Worm (Caenorhabditis elegans): ENCODE data around the gene F54B8.4.

The F54B8.4 gene

ce11 chrV:15815962-15816432 is at the start of gene F54B8.4, which contains the start of gene fbxa-69:
Gene F54B8.4, plus strand, starts transcription at chrV:15816382.
Gene fbxa-69, minus strand, starts transcription at chrV:15815971.
- no peak for TF ChIP-seq ceh-13 (GFP tag; optimal IDR thresholded peaks at IDR 0.05)
- no peak for TF ChIP-seq B0310.2 (tag; optimal IDR thresholded peaks at IDR 0.05)
- TF ChIP-seq flt-1 (GFP tag; IDR thresholded peaks at IDR 0.05): no peak
- no peak for TF ChIP-seq tbx-11 (GFP tag; IDR thresholded peaks at IDR 0.05)
- TF ChIP-seq ama-1 (optimal IDR thresholded peaks at IDR 0.05): no peak
- TF ChIP-seq aly-1 (tag; optimal IDR thresholded peaks at IDR 0.05): no peak
- TF ChIP-seq tra-4 (tag; optimal IDR thresholded peaks at IDR 0.05): no peak
- TF ChIP-seq pes-1 (GFP tag; IDR thresholded peaks at IDR 0.05): no peak
- no peak for TF ChIP-seq ets-7 (tag; optimal IDR thresholded peaks at IDR 0.05)
- TF ChIP-seq F13C5.2 (tag; optimal IDR thresholded peaks at IDR 0.05): no peak
- TF ChIP-seq ceh-36 (tag; optimal IDR thresholded peaks at IDR 0.05): no peak
- TF ChIP-seq scrt-1 (GFP tag; IDR thresholded peaks at IDR 0.05): no peak

ce11 chrV:15767385-15767784 is 48.8 kb upstream of the F54B8.4 start:
- TF ChIP-seq flt-1 (GFP tag; IDR thresholded peaks at IDR 0.05) (peak; percentile 28; the same call in 1 of the 2 replicates), scrt-1 (GFP tag; IDR thresholded peaks at IDR 0.05) (peak; percentile 51; the same call in 1 of the 2 replicates), pes-1 (GFP tag; IDR thresholded peaks at IDR 0.05) (peak; percentile 73)

ce11 chrV:15769072-15769471 is 47.1 kb upstream of the F54B8.4 start, which contains the start of gene F57A10.4:
Gene F57A10.4, plus strand, starts transcription at chrV:15769438.
- TF ChIP-seq B0310.2 (tag; optimal IDR thresholded peaks at IDR 0.05) (no peak), flt-1 (GFP tag; IDR thresholded peaks at IDR 0.05) (no peak), ceh-36 (tag; optimal IDR thresholded peaks at IDR 0.05) (no peak), hmg-4 (GFP tag; optimal IDR thresholded peaks at IDR 0.05) (no peak), scrt-1 (GFP tag; IDR thresholded peaks at IDR 0.05) (no peak), ceh-13 (GFP tag; optimal IDR thresholded peaks at IDR 0.05) (no peak), tbx-37 (GFP tag; conservative IDR thresholded peaks at IDR 0.05) (no peak), ets-7 (tag; optimal IDR thresholded peaks at IDR 0.05) (no peak), sea-1 (GFP tag; conservative IDR thresholded peaks at IDR 0.05) (no peak), hnd-1 (tag; optimal IDR thresholded peaks at IDR 0.05) (no peak), tra-4 (tag; optimal IDR thresholded peaks at IDR 0.05) (no peak), F13C5.2 (tag; optimal IDR thresholded peaks at IDR 0.05) (no peak), aly-1 (tag; optimal IDR thresholded peaks at IDR 0.05) (no peak), hmbx-1 (tag; optimal IDR thresholded peaks at IDR 0.05) (no peak), tbx-11 (GFP tag; IDR thresholded peaks at IDR 0.05) (no peak), ama-1 (optimal IDR thresholded peaks at IDR 0.05) (no peak), pes-1 (GFP tag; IDR thresholded peaks at IDR 0.05) (no peak)

ce11 chrV:15773141-15773540 is 43.0 kb upstream of the F54B8.4 start, which contains the start of gene nhr-60:
Gene nhr-60, minus strand, starts transcription at chrV:15773241.
- TF ChIP-seq hmbx-1 (tag; optimal IDR thresholded peaks at IDR 0.05) (no peak), F13C5.2 (tag; optimal IDR thresholded peaks at IDR 0.05) (no peak)

ce11 chrV:15773941-15774340 is 42.2 kb upstream of the F54B8.4 start:
- TF ChIP-seq aly-1 (tag; optimal IDR thresholded peaks at IDR 0.05) (no peak), tbx-11 (GFP tag; IDR thresholded peaks at IDR 0.05) (no peak), scrt-1 (GFP tag; IDR thresholded peaks at IDR 0.05) (no peak), ceh-13 (GFP tag; optimal IDR thresholded peaks at IDR 0.05) (no peak), ets-7 (tag; optimal IDR thresholded peaks at IDR 0.05) (no peak), tra-4 (tag; optimal IDR thresholded peaks at IDR 0.05) (no peak), B0310.2 (tag; optimal IDR thresholded peaks at IDR 0.05) (no peak), F13C5.2 (tag; optimal IDR thresholded peaks at IDR 0.05) (no peak), ama-1 (optimal IDR thresholded peaks at IDR 0.05) (no peak), pes-1 (GFP tag; IDR thresholded peaks at IDR 0.05) (no peak)

ce11 chrV:15776651-15777050 is 39.5 kb upstream of the F54B8.4 start, which contains the start of gene nhr-283:
Gene nhr-283, minus strand, starts transcription at chrV:15776751.
- no peak for TF ChIP-seq B0310.2 (tag; optimal IDR thresholded peaks at IDR 0.05)
- no peak for TF ChIP-seq ceh-13 (GFP tag; optimal IDR thresholded peaks at IDR 0.05)
- TF ChIP-seq ama-1 (optimal IDR thresholded peaks at IDR 0.05): no peak
- no peak for TF ChIP-seq hmg-4 (GFP tag; optimal IDR thresholded peaks at IDR 0.05)
- no peak for TF ChIP-seq aly-1 (tag; optimal IDR thresholded peaks at IDR 0.05)
- TF ChIP-seq tra-4 (tag; optimal IDR thresholded peaks at IDR 0.05): no peak
- no peak for TF ChIP-seq flt-1 (GFP tag; IDR thresholded peaks at IDR 0.05)
- TF ChIP-seq ceh-36 (tag; optimal IDR thresholded peaks at IDR 0.05): no peak
- no peak for TF ChIP-seq F13C5.2 (tag; optimal IDR thresholded peaks at IDR 0.05)
- TF ChIP-seq pes-1 (GFP tag; IDR thresholded peaks at IDR 0.05): no peak
- no peak for TF ChIP-seq tbx-11 (GFP tag; IDR thresholded peaks at IDR 0.05)
- no peak for TF ChIP-seq scrt-1 (GFP tag; IDR thresholded peaks at IDR 0.05)

- no peak for TF ChIP-seq F13C5.2 (tag; optimal IDR thresholded peaks at IDR 0.05)
- TF ChIP-seq hmbx-1 (tag; optimal IDR thresholded peaks at IDR 0.05): no peak
- no peak for TF ChIP-seq hmg-4 (GFP tag; optimal IDR thresholded peaks at IDR 0.05)
- TF ChIP-seq pes-1 (GFP tag; IDR thresholded peaks at IDR 0.05): no peak
- no peak for TF ChIP-seq flt-1 (GFP tag; IDR thresholded peaks at IDR 0.05)
- no peak for TF ChIP-seq ceh-36 (tag; optimal IDR thresholded peaks at IDR 0.05)
- TF ChIP-seq ama-1 (optimal IDR thresholded peaks at IDR 0.05): no peak
- no peak for TF ChIP-seq tbx-37 (GFP tag; conservative IDR thresholded peaks at IDR 0.05)
- no peak for TF ChIP-seq B0310.2 (tag; optimal IDR thresholded peaks at IDR 0.05)
- TF ChIP-seq ets-7 (tag; optimal IDR thresholded peaks at IDR 0.05): no peak
- no peak for TF ChIP-seq tbx-11 (GFP tag; IDR thresholded peaks at IDR 0.05)
- no peak for TF ChIP-seq aly-1 (tag; optimal IDR thresholded peaks at IDR 0.05)
- TF ChIP-seq scrt-1 (GFP tag; IDR thresholded peaks at IDR 0.05): no peak
- TF ChIP-seq sea-1 (GFP tag; conservative IDR thresholded peaks at IDR 0.05): no peak
- no peak for TF ChIP-seq tra-4 (tag; optimal IDR thresholded peaks at IDR 0.05)
Measured at ce11 chrV:15779128-15779729, 37.0 kb upstream of the F54B8.4 start, which contains the start of the genes nhr-285 and irld-52. Gene nhr-285, minus strand, starts transcription at chrV:15779228. Gene irld-52, plus strand, starts transcription at chrV:15779679.
